Worm (Caenorhabditis elegans) whole organism, young adult: Measurements from ENCODE around the gene T14B4.1.

Experiments
- B0019.2 ChIP-seq: fragments of 200-800 bp; sonication (Bioruptor generic); conservative IDR thresholded peaks from 2 replicates; pipeline ENCODE4 v1.3.6; 2022; ENCODE audit warnings: missing genetic modification reagents, missing genetic modification characterization, missing compliant biosample characterization
- B0261.1 ChIP-seq: sonication (generic microtip); optimal IDR thresholded peaks from 2 replicates; lab custom pipeline; 2016; ENCODE audit warnings: mild to moderate bottlenecking, missing genetic modification characterization, moderate library complexity, missing compliant biosample characterization
- D2030.7 ChIP-seq: fragments of 200-800 bp; sonication (Bioruptor generic); IDR thresholded peaks from 2 replicates; pipeline ENCODE4 v1.3.6; 2022; ENCODE audit warnings: missing genetic modification reagents, missing genetic modification characterization, missing compliant biosample characterization
- F23B12.7 ChIP-seq: sonication (generic microtip); optimal IDR thresholded peaks from 2 replicates; lab custom pipeline; 2017; ENCODE audit warnings: missing genetic modification characterization, mild to moderate bottlenecking, missing compliant biosample characterization, antibody characterized with exemption, moderate library complexity; ENCODE audit not compliant: insufficient read depth
- F39B2.1 ChIP-seq: fragments of 200-800 bp; sonication (Bioruptor generic); IDR thresholded peaks from 2 replicates; pipeline ENCODE4 v1.3.6; 2022; ENCODE audit warnings: missing genetic modification reagents, missing genetic modification characterization, missing compliant biosample characterization
- K12H6.12 ChIP-seq: fragments of 200-800 bp; sonication (Bioruptor generic); optimal IDR thresholded peaks from 2 replicates; lab custom pipeline; 2018; ENCODE audit warnings: mild to moderate bottlenecking, missing genetic modification characterization, missing compliant biosample characterization
- Y53F4B.3 ChIP-seq: fragments of 200-800 bp; sonication (Bioruptor generic); IDR thresholded peaks from 2 replicates; pipeline ENCODE4 v1.3.6; 2022; ENCODE audit warnings: missing genetic modification reagents, missing genetic modification characterization, missing compliant biosample characterization
- atf-7 ChIP-seq: sonication (generic microtip); optimal IDR thresholded peaks from 2 replicates; lab custom pipeline; 2017; ENCODE audit warnings: mild to moderate bottlenecking, missing genetic modification characterization, missing compliant biosample characterization
- attf-5 ChIP-seq: fragments of 200-800 bp; sonication (Bioruptor generic); optimal IDR thresholded peaks from 2 replicates; lab custom pipeline; 2018; ENCODE audit warnings: mild to moderate bottlenecking, missing genetic modification characterization, missing compliant biosample characterization
- attf-6 ChIP-seq: fragments of 200-800 bp; sonication (Bioruptor generic); IDR thresholded peaks from 2 replicates; pipeline ENCODE4 v1.3.6; 2022; ENCODE audit warnings: missing genetic modification reagents, missing genetic modification characterization, missing compliant biosample characterization
- ceh-79 ChIP-seq: sonication (generic microtip); optimal IDR thresholded peaks from 2 replicates; lab custom pipeline; 2017; ENCODE audit warnings: mild to moderate bottlenecking, missing genetic modification characterization, missing compliant biosample characterization
- chd-7 ChIP-seq: sonication (generic microtip); optimal IDR thresholded peaks from 2 replicates; lab custom pipeline; 2016; ENCODE audit warnings: mild to moderate bottlenecking, missing genetic modification characterization, moderate library complexity, missing compliant biosample characterization
- die-1 ChIP-seq: sonication (generic microtip); optimal IDR thresholded peaks from 2 replicates; lab custom pipeline; 2016; ENCODE audit warnings: missing genotype, mild to moderate bottlenecking, missing genetic modification characterization, missing compliant biosample characterization
- dox-1 ChIP-seq: fragments of 200-800 bp; sonication (Bioruptor generic); IDR thresholded peaks from 2 replicates; pipeline ENCODE4 v1.3.6; 2022; ENCODE audit warnings: missing genetic modification reagents, missing genetic modification characterization, missing compliant biosample characterization
- egrh-3 ChIP-seq: fragments of 200-800 bp; sonication (Bioruptor generic); IDR thresholded peaks from 2 replicates; pipeline ENCODE4 v1.3.6; 2022; ENCODE audit warnings: missing genetic modification reagents, missing genetic modification characterization, missing compliant biosample characterization
- ets-4 ChIP-seq: fragments of 200-800 bp; sonication (Bioruptor generic); optimal IDR thresholded peaks from 2 replicates; lab custom pipeline; 2018; ENCODE audit warnings: mild to moderate bottlenecking, missing genetic modification characterization, missing compliant biosample characterization
- gei-17 ChIP-seq: fragments of 200-800 bp; sonication (Bioruptor generic); optimal IDR thresholded peaks from 2 replicates; lab custom pipeline; 2018; ENCODE audit warnings: mild to moderate bottlenecking, missing genetic modification characterization, missing compliant biosample characterization
- hmg-20 ChIP-seq: fragments of 200-800 bp; sonication (Bioruptor generic); IDR thresholded peaks from 2 replicates; pipeline ENCODE4 v1.3.6; 2022; ENCODE audit warnings: missing genetic modification reagents, missing genetic modification characterization, missing compliant biosample characterization
- lin-26 ChIP-seq: fragments of 200-800 bp; sonication (Bioruptor generic); IDR thresholded peaks from 2 replicates; pipeline ENCODE4 v1.3.6; 2022; ENCODE audit warnings: missing genetic modification reagents, missing genetic modification characterization, missing compliant biosample characterization
- lir-1 ChIP-seq: fragments of 200-800 bp; sonication (Bioruptor generic); conservative IDR thresholded peaks from 2 replicates; pipeline ENCODE4 v1.3.6; 2022; ENCODE audit warnings: missing genetic modification reagents, missing genetic modification characterization, missing compliant biosample characterization
- lsy-27 ChIP-seq: sonication (generic microtip); optimal IDR thresholded peaks from 2 replicates; lab custom pipeline; 2017; ENCODE audit warnings: missing genetic modification characterization, mild to moderate bottlenecking, missing compliant biosample characterization, antibody characterized with exemption, missing genotype, borderline replicate concordance; ENCODE audit not compliant: insufficient read depth
- madf-6 ChIP-seq: fragments of 200-800 bp; sonication (Bioruptor generic); IDR thresholded peaks from 2 replicates; pipeline ENCODE4 v1.3.6; 2022; ENCODE audit warnings: missing genetic modification reagents, missing genetic modification characterization, missing compliant biosample characterization
- mcd-1 ChIP-seq: fragments of 200-800 bp; sonication (Bioruptor generic); IDR thresholded peaks from 2 replicates; pipeline ENCODE4 v1.3.6; 2022; ENCODE audit warnings: missing genetic modification reagents, missing genetic modification characterization, missing compliant biosample characterization
- mes-4 ChIP-seq: sonication (generic microtip); optimal IDR thresholded peaks from 2 replicates; lab custom pipeline; 2016; ENCODE audit warnings: missing genotype, missing genetic modification characterization, missing compliant biosample characterization
- nfyb-1 ChIP-seq: fragments of 200-800 bp; sonication (Bioruptor generic); IDR thresholded peaks from 2 replicates; pipeline ENCODE4 v1.3.6; 2022; ENCODE audit warnings: missing genetic modification reagents, missing genetic modification characterization, missing compliant biosample characterization
- pha-4 ChIP-seq: fragments of 150-350 bp; sonication (generic microtip); optimal IDR thresholded peaks from 2 replicates; lab custom pipeline; 2014; ENCODE audit warnings: missing biosample characterization, missing genetic modification reagents, missing genetic modification characterization
- rec-8 ChIP-seq, 2 experiments: sonication (generic microtip); optimal IDR thresholded peaks; 2 replicates each; lab custom pipeline; 2016; ENCODE audit warnings: mild to moderate bottlenecking in 2 of 2, missing genetic modification characterization in 2 of 2, missing genetic modification reagents in 2 of 2, missing genotype in 2 of 2, missing biosample characterization in 1 of 2, missing compliant biosample characterization in 1 of 2, moderate library complexity in 1 of 2
- sea-2 ChIP-seq: fragments of 200-800 bp; sonication (Bioruptor generic); IDR thresholded peaks from 2 replicates; pipeline ENCODE4 v1.3.6; 2022; ENCODE audit warnings: missing genetic modification characterization, missing compliant biosample characterization
- snpc-1.1 ChIP-seq: sonication (generic microtip); optimal IDR thresholded peaks from 2 replicates; lab custom pipeline; 2017; ENCODE audit warnings: missing genetic modification characterization, mild to moderate bottlenecking, missing compliant biosample characterization, antibody characterized with exemption, moderate library complexity, missing genotype, missing genetic modification reagents; ENCODE audit not compliant: insufficient read depth
- unc-130 ChIP-seq: sonication (generic microtip); optimal IDR thresholded peaks from 2 replicates; lab custom pipeline; 2016; ENCODE audit warnings: missing genetic modification reagents, missing genetic modification characterization, missing compliant biosample characterization
- ztf-18 ChIP-seq: sonication (generic microtip); optimal IDR thresholded peaks from 2 replicates; lab custom pipeline; 2016; ENCODE audit warnings: missing genotype, mild to moderate bottlenecking, missing genetic modification characterization, missing compliant biosample characterization
- ztf-25 ChIP-seq: fragments of 200-800 bp; sonication (Bioruptor generic); IDR thresholded peaks from 2 replicates; pipeline ENCODE4 v1.3.6; 2022; ENCODE audit warnings: missing genetic modification reagents, missing genetic modification characterization, missing compliant biosample characterization
- ztf-28 ChIP-seq: fragments of 200-800 bp; sonication (Bioruptor generic); IDR thresholded peaks from 2 replicates; pipeline ENCODE4 v1.3.6; 2022; ENCODE audit warnings: missing genetic modification reagents, missing genetic modification characterization, missing compliant biosample characterization
- ztf-6 ChIP-seq: fragments of 200-800 bp; sonication (Bioruptor generic); IDR thresholded peaks from 2 replicates; pipeline ENCODE4 v1.3.6; 2022; ENCODE audit warnings: missing genetic modification reagents, missing genetic modification characterization, missing compliant biosample characterization

The T14B4.1 gene

DNA sequence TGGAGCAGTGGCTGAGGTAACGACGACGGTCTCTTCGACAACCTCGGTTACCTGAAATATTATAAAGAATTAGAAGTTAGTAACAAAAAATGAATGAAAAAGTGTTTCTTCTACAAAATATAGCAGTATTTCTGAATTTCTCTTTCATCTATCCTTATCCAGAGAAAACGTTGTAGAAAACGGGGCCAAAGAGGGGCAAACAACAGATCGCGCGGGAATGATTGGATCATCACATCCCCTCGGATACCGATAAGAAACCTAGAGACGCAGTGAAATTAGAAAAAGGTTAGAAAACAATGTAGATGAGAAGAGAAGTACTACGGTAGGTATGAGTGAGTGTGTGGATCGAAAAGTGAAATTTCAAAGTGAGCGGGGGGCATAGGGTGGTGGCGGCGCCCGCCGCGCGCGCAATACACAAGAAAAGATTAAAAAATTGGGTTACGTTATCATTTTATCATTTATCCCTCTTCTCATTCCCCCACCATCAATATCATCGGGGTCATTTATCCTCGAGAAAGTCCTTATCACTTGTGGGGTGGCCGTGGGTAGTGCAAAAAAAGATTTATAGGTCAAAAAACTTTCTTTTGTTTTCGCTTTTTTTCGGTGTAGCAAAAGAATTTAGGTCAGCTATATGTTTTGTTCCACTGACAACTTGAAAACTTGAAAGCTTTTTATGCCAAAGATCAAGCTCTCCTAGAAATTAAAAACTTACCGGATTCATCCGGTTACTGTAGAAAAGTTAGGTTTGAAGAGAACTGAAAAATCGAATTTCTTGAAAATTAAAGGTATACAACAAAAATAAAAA lies 24.3 kb upstream of the T14B4.1 start, which contains the start of the genes dpy-10 and T14B4.19:
Gene dpy-10 (minus strand): TSS at position 51 of the 805 bp plus-strand sequence.
Gene T14B4.19 (minus strand): TSS at position 755 of the 805 bp plus-strand sequence.
- TF ChIP-seq ztf-25 = no peak
- TF ChIP-seq F39B2.1 (GFP tag; lab: Robert Waterston, UW) = no peak
- no peak for TF ChIP-seq madf-6
- TF ChIP-seq attf-6 (GFP tag; lab: Robert Waterston, UW) = no peak
- TF ChIP-seq B0019.2 = no peak
- TF ChIP-seq snpc-1.1 (tag; lab: Kevin White, UChicago) = no peak
- TF ChIP-seq hmg-20 (GFP tag; lab: Robert Waterston, UW) = no peak
- TF ChIP-seq egrh-3 (GFP tag; lab: Robert Waterston, UW) = no peak
- no peak for TF ChIP-seq nfyb-1 (GFP tag; lab: Robert Waterston, UW)
- TF ChIP-seq lir-1 (GFP tag; lab: Robert Waterston, UW) = no peak
- no peak for TF ChIP-seq K12H6.12 (tag; lab: Kevin White, UChicago)
- no peak for TF ChIP-seq lin-26 (GFP tag; lab: Robert Waterston, UW)
- no peak for TF ChIP-seq rec-8 (tag; optimal IDR thresholded peaks at IDR 0.05; lab: Kevin White, UChicago)
- no peak for TF ChIP-seq die-1 (tag; lab: Kevin White, UChicago)
- TF ChIP-seq Y53F4B.3 (GFP tag; lab: Robert Waterston, UW) = no peak
- no peak for TF ChIP-seq sea-2 (GFP tag; lab: Robert Waterston, UW)
- TF ChIP-seq F23B12.7 (tag; lab: Kevin White, UChicago) = no peak
- no peak for TF ChIP-seq lsy-27 (tag; lab: Kevin White, UChicago)
- TF ChIP-seq dox-1 (GFP tag; lab: Robert Waterston, UW) = no peak

DNA sequence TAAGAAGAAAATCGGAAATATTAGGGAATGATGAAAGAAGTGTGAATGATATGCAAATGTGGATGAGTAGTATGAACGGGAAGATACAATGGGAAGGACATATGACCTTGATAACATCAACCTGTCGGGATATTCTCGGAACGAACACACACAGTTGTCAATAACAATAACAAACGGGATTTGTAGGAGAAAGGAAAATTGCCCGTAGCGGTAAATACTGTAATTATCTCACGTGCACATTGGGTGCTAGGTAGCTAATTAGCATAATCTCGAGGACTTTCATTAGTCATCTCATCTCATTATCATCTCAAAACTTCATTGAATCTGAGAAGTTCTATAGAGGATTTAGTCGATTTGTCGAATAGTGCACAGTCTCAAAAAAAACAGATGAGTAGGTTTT lies 23.7 kb upstream of the T14B4.1 start:
- TF ChIP-seq gei-17 (no peak), mcd-1 (GFP tag; lab: Robert Waterston, UW) (no peak), sea-2 (GFP tag; lab: Robert Waterston, UW) (no peak), ztf-6 (GFP tag; lab: Robert Waterston, UW) (no peak), B0261.1 (tag; lab: Kevin White, UChicago) (no peak), ceh-79 (tag; lab: Kevin White, UChicago) (no peak), chd-7 (tag; lab: Kevin White, UChicago) (no peak), attf-5 (no peak), ztf-28 (no peak), unc-130 (GFP tag; lab: Kevin White, UChicago) (no peak), atf-7 (tag; lab: Kevin White, UChicago) (no peak)
- TF ChIP-seq, all 124 proteins: peak for 0

DNA sequence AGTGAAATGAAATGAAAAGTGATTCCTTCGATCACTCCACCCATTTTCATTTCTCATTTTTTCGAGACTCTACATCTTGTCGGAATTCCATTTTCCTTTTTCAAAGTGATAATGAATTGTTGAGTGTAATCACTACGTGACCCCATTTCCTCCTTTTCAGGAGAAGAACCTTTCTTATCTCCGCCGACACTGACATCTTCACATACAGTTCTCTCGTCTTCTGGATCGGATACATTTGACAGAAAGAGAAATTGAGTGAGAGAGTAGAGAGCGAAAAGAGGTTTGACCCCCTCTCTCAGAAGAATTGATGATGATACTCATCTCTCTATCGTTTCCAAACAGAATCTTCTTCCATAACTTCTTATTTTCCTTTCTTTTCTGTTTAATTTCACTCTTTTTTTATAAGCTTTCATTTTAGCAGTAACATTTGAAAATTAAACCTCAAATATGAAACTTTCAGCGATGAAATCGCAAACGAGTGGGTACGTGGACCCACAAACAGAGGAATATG lies 22.8 kb upstream of the T14B4.1 start, which contains the start of gene dpy-2:
Gene dpy-2 (plus strand): TSS at position 461 of the 511 bp plus-strand sequence.
- TF ChIP-seq pha-4 (tag; lab: Kevin White, UChicago) (no peak), ztf-18 (tag; lab: Kevin White, UChicago) (no peak), mes-4 (tag; lab: Kevin White, UChicago) (no peak), ets-4 (no peak), chd-7 (tag; lab: Kevin White, UChicago) (no peak), mcd-1 (GFP tag; lab: Robert Waterston, UW) (no peak), D2030.7 (GFP tag; lab: Robert Waterston, UW) (no peak), atf-7 (tag; lab: Kevin White, UChicago) (no peak), ztf-28 (no peak)
